Fruit fly (Drosophila melanogaster) whole organism, wandering third instar larva: Measurements from ENCODE around the gene CG13895.

Source experiments
- Abd-B ChIP-seq: fragments of >200 bp; optimal IDR thresholded peaks from 2 replicates; lab custom pipeline; 2017; ENCODE audit warnings: missing biosample characterization, missing genetic modification characterization
- CG32264 ChIP-seq: fragments of 200-800 bp; sonication (Bioruptor generic); optimal IDR thresholded peaks from 2 replicates; lab custom pipeline; 2016; ENCODE audit warnings: missing biosample characterization, missing genetic modification characterization
- CG9705 ChIP-seq: fragments of 200-800 bp; sonication (Bioruptor generic); optimal IDR thresholded peaks from 2 replicates; lab custom pipeline; 2018; ENCODE audit warnings: missing biosample characterization, mild to moderate bottlenecking, missing genetic modification characterization
- CrebA ChIP-seq: fragments of 200-800 bp; sonication (Bioruptor generic); optimal IDR thresholded peaks from 2 replicates; lab custom pipeline; 2016; ENCODE audit warnings: missing biosample characterization, mild to moderate bottlenecking, missing genetic modification characterization, borderline replicate concordance
- Dif ChIP-seq: fragments of 200-275, 200-300 bp; sonication (Bioruptor generic); optimal IDR thresholded peaks from 2 replicates; lab custom pipeline; 2018; ENCODE audit warnings: missing biosample characterization, missing genetic modification characterization; ENCODE audit not compliant: partially characterized antibody
- GATAd ChIP-seq: sonication (Bioruptor generic); optimal IDR thresholded peaks from 2 replicates; lab custom pipeline; 2016; ENCODE audit warnings: missing biosample characterization, missing genetic modification characterization
- HLH106 ChIP-seq: fragments of 200-800 bp; optimal IDR thresholded peaks from 3 replicates; lab custom pipeline; 2019; ENCODE audit warnings: missing biosample characterization, mild to moderate bottlenecking, missing genetic modification characterization, moderate library complexity
- Hnf4 ChIP-seq: fragments of 200-800 bp; sonication (Bioruptor generic); optimal IDR thresholded peaks from 2 replicates; lab custom pipeline; 2016; ENCODE audit warnings: missing biosample characterization, mild to moderate bottlenecking, missing genetic modification characterization
- Hr78 ChIP-seq: fragments of >200 bp; optimal IDR thresholded peaks from 2 replicates; lab custom pipeline; 2017; ENCODE audit warnings: missing biosample characterization, missing genetic modification characterization
- Hr83 ChIP-seq: fragments of 200-300 bp; sonication (Bioruptor generic); optimal IDR thresholded peaks from 2 replicates; lab custom pipeline; 2016; ENCODE audit warnings: missing biosample characterization, mild to moderate bottlenecking, missing genetic modification characterization, moderate library complexity; ENCODE audit not compliant: poor library complexity, severe bottlenecking
- Jra ChIP-seq: sonication (Bioruptor generic); optimal IDR thresholded peaks from 2 replicates; lab custom pipeline; 2016; ENCODE audit warnings: missing biosample characterization, missing genetic modification characterization
- Myc ChIP-seq: fragments of >200 bp; optimal IDR thresholded peaks from 2 replicates; lab custom pipeline; 2017
- N ChIP-seq: fragments of >200 bp; optimal IDR thresholded peaks from 2 replicates; lab custom pipeline; 2018; ENCODE audit warnings: missing biosample characterization, missing external identifiers, missing genetic modification characterization
- OdsH ChIP-seq: fragments of 200-800 bp; sonication (Bioruptor generic); optimal IDR thresholded peaks from 2 replicates; lab custom pipeline; 2016; ENCODE audit warnings: missing biosample characterization, mild to moderate bottlenecking, missing genetic modification characterization
- Rel ChIP-seq, 2 experiments: fragments of 200-800 bp; sonication (Bioruptor generic) in 1 of 2; optimal IDR thresholded peaks; 2 replicates in 1 of 2; 3 replicates in 1 of 2; lab custom pipeline; 2016 to 2019; ENCODE audit warnings: mild to moderate bottlenecking in 2 of 2, missing biosample characterization in 2 of 2, missing genetic modification characterization in 2 of 2, moderate library complexity in 1 of 2
- Sp1 ChIP-seq: fragments of 200-800 bp; sonication (Bioruptor generic); optimal IDR thresholded peaks from 3 replicates; lab custom pipeline; 2019; ENCODE audit warnings: missing biosample characterization, mild to moderate bottlenecking, missing genetic modification characterization, moderate library complexity
- Vsx2 ChIP-seq: fragments of 200-300, 225-300 bp; sonication (Bioruptor generic); optimal IDR thresholded peaks from 2 replicates; lab custom pipeline; 2018; ENCODE audit warnings: missing biosample characterization, missing genetic modification characterization; ENCODE audit not compliant: partially characterized antibody
- br ChIP-seq: fragments of 200-800 bp; sonication (Bioruptor generic); optimal IDR thresholded peaks from 2 replicates; lab custom pipeline; 2016; ENCODE audit warnings: missing biosample characterization, missing genetic modification characterization
- brk ChIP-seq: fragments of 200-800 bp; sonication (Bioruptor generic); optimal IDR thresholded peaks from 2 replicates; lab custom pipeline; 2016; ENCODE audit warnings: missing biosample characterization, mild to moderate bottlenecking, missing genetic modification characterization
- dl ChIP-seq, 2 experiments: fragments of 175-275, 200-275 bp in 1 of 2; fragments of 200-275 bp in 1 of 2; sonication (Bioruptor generic); optimal IDR thresholded peaks; lab custom pipeline; 2018; ENCODE audit warnings: mild to moderate bottlenecking in 2 of 2, missing biosample characterization in 2 of 2, missing genetic modification characterization in 2 of 2, moderate library complexity in 2 of 2; ENCODE audit not compliant: partially characterized antibody in 2 of 2, insufficient read depth in 1 of 2
- dmrt93B ChIP-seq: fragments of 200-800 bp; sonication (Bioruptor generic); optimal IDR thresholded peaks from 2 replicates; lab custom pipeline; 2018; ENCODE audit warnings: missing biosample characterization, mild to moderate bottlenecking, missing genetic modification characterization
- dsf ChIP-seq: sonication (Bioruptor generic); optimal IDR thresholded peaks from 2 replicates; lab custom pipeline; 2016; ENCODE audit warnings: missing biosample characterization, missing genetic modification characterization, borderline replicate concordance
- ey ChIP-seq: fragments of 200-800 bp; sonication (Bioruptor generic); optimal IDR thresholded peaks from 2 replicates; lab custom pipeline; 2016; ENCODE audit warnings: missing biosample characterization, missing genetic modification characterization
- foxo ChIP-seq, 2 experiments: fragments of 200-800 bp; sonication (Bioruptor generic); optimal IDR thresholded peaks; 2 replicates in 1 of 2; 3 replicates in 1 of 2; lab custom pipeline; 2016 to 2017; ENCODE audit warnings: missing biosample characterization in 2 of 2, missing genetic modification characterization in 2 of 2
- fru ChIP-seq: fragments of 200-800 bp; sonication (Bioruptor generic); optimal IDR thresholded peaks from 3 replicates; lab custom pipeline; 2016; ENCODE audit warnings: missing biosample characterization, mild to moderate bottlenecking, missing genetic modification characterization
- h ChIP-seq: fragments of 200-800 bp; sonication (Bioruptor generic); optimal IDR thresholded peaks from 3 replicates; lab custom pipeline; 2016; ENCODE audit warnings: missing biosample characterization, mild to moderate bottlenecking, missing genetic modification characterization
- jim ChIP-seq: fragments of 175-275, 200-325 bp; sonication (Bioruptor generic); optimal IDR thresholded peaks from 2 replicates; lab custom pipeline; 2016; ENCODE audit warnings: missing biosample characterization, mild to moderate bottlenecking, missing genetic modification characterization
- lola ChIP-seq: fragments of >200 bp; optimal IDR thresholded peaks from 2 replicates; lab custom pipeline; 2017; ENCODE audit warnings: missing biosample characterization, missing genetic modification characterization
- pan ChIP-seq: fragments of >200 bp; optimal IDR thresholded peaks from 2 replicates; lab custom pipeline; 2017
- psq ChIP-seq: fragments of 200-800 bp; sonication (Bioruptor generic); optimal IDR thresholded peaks from 3 replicates; lab custom pipeline; 2017; ENCODE audit warnings: missing biosample characterization, mild to moderate bottlenecking, missing genetic modification characterization, moderate library complexity
- rgr ChIP-seq: fragments of 200-800 bp; sonication (Bioruptor generic); optimal IDR thresholded peaks from 3 replicates; lab custom pipeline; 2016; ENCODE audit warnings: missing biosample characterization, mild to moderate bottlenecking, missing genetic modification characterization
- sage ChIP-seq: fragments of 200-800 bp; sonication (Bioruptor generic); optimal IDR thresholded peaks from 2 replicates; lab custom pipeline; 2016; ENCODE audit warnings: missing biosample characterization, mild to moderate bottlenecking, missing genetic modification characterization
- sv ChIP-seq: fragments of 200-800 bp; sonication (Bioruptor generic); optimal IDR thresholded peaks from 3 replicates; lab custom pipeline; 2016; ENCODE audit warnings: missing biosample characterization, missing genetic modification characterization
- tai ChIP-seq: sonication (Bioruptor generic); optimal IDR thresholded peaks from 2 replicates; lab custom pipeline; 2016; ENCODE audit warnings: missing biosample characterization, missing genetic modification characterization
- usp ChIP-seq: fragments of >200 bp; optimal IDR thresholded peaks from 2 replicates; lab custom pipeline; 2017; ENCODE audit warnings: missing biosample characterization, missing genetic modification characterization
- woc ChIP-seq: sonication (Bioruptor generic); optimal IDR thresholded peaks from 2 replicates; lab custom pipeline; 2016; ENCODE audit warnings: missing biosample characterization, mild to moderate bottlenecking, missing genetic modification characterization

The CG13895 gene

dm6 chr3L:684749-685440 is 23.1 kb downstream of the CG13895 start:
- peak; percentile 12 for TF ChIP-seq HLH106 (tag; lab: Kevin White, UChicago)
- TF ChIP-seq usp (GFP tag; lab: Kevin White, UChicago): no peak
- no peak for TF ChIP-seq foxo (GFP tag; optimal IDR thresholded peaks at IDR 0.05; lab: Kevin White, UChicago)
- TF ChIP-seq psq (GFP tag; lab: Kevin White, UChicago): peak; percentile 19

DNA sequence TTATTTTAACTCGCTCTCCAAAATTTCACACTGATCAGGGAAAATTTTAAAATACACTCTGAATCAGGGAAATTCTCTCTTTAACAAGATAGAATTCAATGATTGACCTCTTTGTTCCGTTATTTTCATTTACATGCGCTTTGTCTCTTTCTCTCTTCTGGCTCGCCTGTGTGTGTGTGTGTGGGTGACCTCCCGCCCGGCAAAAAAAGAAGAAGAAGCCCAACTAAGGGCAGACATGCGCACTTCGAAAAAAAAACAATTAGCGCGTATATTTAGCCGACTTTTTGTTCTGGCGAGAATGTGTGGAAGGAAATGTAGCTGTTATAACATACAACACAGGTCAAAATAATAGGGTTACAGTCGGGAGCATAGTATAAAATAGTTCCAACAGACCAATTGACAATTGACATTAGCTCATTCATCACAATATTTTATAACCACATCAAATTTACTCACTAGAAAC is 25.6 kb downstream of the CG13895 start, which contains the start of gene CG3386:
Gene CG3386, minus strand, starts transcription at position 51 of the 463 bp plus-strand sequence.
- no peak for TF ChIP-seq CrebA (GFP tag; lab: Kevin White, UChicago)
- TF ChIP-seq rgr (GFP tag; lab: Kevin White, UChicago): no peak

dm6 chr3L:681793-682369 is 26.1 kb downstream of the CG13895 start:
- TF ChIP-seq dsf (GFP tag; lab: Kevin White, UChicago): no peak
- TF ChIP-seq Sp1: peak; percentile 57
- TF ChIP-seq jim: no peak
- TF ChIP-seq Jra (GFP tag; lab: Kevin White, UChicago): peak; percentile 31
- TF ChIP-seq ey (GFP tag; lab: Kevin White, UChicago): peak; percentile 16
- TF ChIP-seq CrebA (GFP tag; lab: Kevin White, UChicago): no peak
- no peak for TF ChIP-seq dmrt93B (GFP tag; lab: Kevin White, UChicago)
- no peak for TF ChIP-seq Rel (GFP tag; optimal IDR thresholded peaks at IDR 0.05; lab: Kevin White, UChicago)
- TF ChIP-seq Rel (tag; optimal IDR thresholded peaks at IDR 0.05; lab: Kevin White, UChicago): peak; percentile 40
- peak; percentile 79 for TF ChIP-seq Vsx2 (GFP tag; lab: Kevin White, UChicago)
- TF ChIP-seq sv: peak; percentile 31
- TF ChIP-seq fru (GFP tag; lab: Kevin White, UChicago): peak; percentile 57
- TF ChIP-seq sage (GFP tag; lab: Kevin White, UChicago): no peak
- peak; percentile 39 for TF ChIP-seq GATAd (GFP tag; lab: Kevin White, UChicago)
- TF ChIP-seq psq (GFP tag; lab: Kevin White, UChicago): peak; percentile 22
- peak in 1 of 2 experiments; percentile 72 for TF ChIP-seq foxo (GFP tag; optimal IDR thresholded peaks at IDR 0.05; lab: Kevin White, UChicago)
- TF ChIP-seq Hr78: no peak
- TF ChIP-seq usp (GFP tag; lab: Kevin White, UChicago): no peak
- TF ChIP-seq dl (GFP tag; optimal IDR thresholded peaks at IDR 0.05; lab: Kevin White, UChicago; ENCODE audit: insufficient read depth in 1 of 2, partially characterized antibody in 2 of 2): peak in 1 of 2 experiments; percentile 51
- TF ChIP-seq brk (GFP tag; lab: Kevin White, UChicago): no peak
- peak; percentile 61 for TF ChIP-seq Hr83 (GFP tag; lab: Kevin White, UChicago)
- peak; percentile 72 for TF ChIP-seq br (GFP tag; lab: Kevin White, UChicago)
- TF ChIP-seq CG9705: no peak
- no peak for TF ChIP-seq Abd-B
- peak; percentile 51 for TF ChIP-seq Dif (GFP tag; lab: Kevin White, UChicago)
- no peak for TF ChIP-seq Myc (lab: Kevin White, UChicago)
- peak; percentile 61 for TF ChIP-seq h (GFP tag; lab: Kevin White, UChicago)
- peak; percentile 32 for TF ChIP-seq HLH106 (tag; lab: Kevin White, UChicago)
- TF ChIP-seq woc (GFP tag; lab: Kevin White, UChicago): no peak
- no peak for TF ChIP-seq tai (GFP tag; lab: Kevin White, UChicago)
- peak; percentile 63 for TF ChIP-seq OdsH (GFP tag; lab: Kevin White, UChicago)
- peak; percentile 72 for TF ChIP-seq rgr (GFP tag; lab: Kevin White, UChicago)
- no peak for TF ChIP-seq CG32264 (GFP tag; lab: Kevin White, UChicago)
- TF ChIP-seq lola: no peak
- TF ChIP-seq N: no peak
- TF ChIP-seq pan: no peak
- TF ChIP-seq Hnf4 (GFP tag; lab: Kevin White, UChicago): no peak
